Worm (Caenorhabditis elegans): Measurements from ENCODE around the gene mboa-3.

- no peak for TF ChIP-seq snpc-4 (GFP tag; optimal IDR thresholded peaks at IDR 0.05)
- TF ChIP-seq snpc-4 (tag; optimal IDR thresholded peaks at IDR 0.05), result no peak
- no peak for TF ChIP-seq tbp1 (GFP tag; optimal IDR thresholded peaks at IDR 0.05)
- no peak for TF ChIP-seq xnd-1 (tag; optimal IDR thresholded peaks at IDR 0.05)
- TF ChIP-seq dpl-1 (GFP tag; optimal IDR thresholded peaks at IDR 0.05), result no peak
- TF ChIP-seq pha-4 (tag; optimal IDR thresholded peaks at IDR 0.05), result no peak
- no peak for TF ChIP-seq hmg-1.2 (GFP tag; IDR thresholded peaks at IDR 0.05)
- TF ChIP-seq aptf-2 (GFP tag; conservative IDR thresholded peaks at IDR 0.05), result no peak
- TF ChIP-seq unc-62 (GFP tag; optimal IDR thresholded peaks at IDR 0.05), result no peak
- TF ChIP-seq nfya-1 (tag; optimal IDR thresholded peaks at IDR 0.05; ENCODE audit: borderline replicate concordance, insufficient read depth), result no peak
- no peak for TF ChIP-seq bed-1 (GFP tag; IDR thresholded peaks at IDR 0.05)
- no peak for TF ChIP-seq repo-1 (tag; optimal IDR thresholded peaks at IDR 0.05)
- TF ChIP-seq ZK185.1 (tag; optimal IDR thresholded peaks at IDR 0.05; ENCODE audit: poor library complexity, severe bottlenecking), result no peak
- TF ChIP-seq dpff-1 (tag; optimal IDR thresholded peaks at IDR 0.05), result no peak
These were observed 43.7 kb downstream of the mboa-3 start for ce11 chrX:5478875-5479274.

Measured in whole organism, young adult.